Fruit fly (Drosophila melanogaster) whole organism, embryonic: ENCODE data around the gene CG33230.

Experiments used
- Asciz ChIP-seq: fragments of 200-800 bp; sonication (Bioruptor generic); optimal IDR thresholded peaks from 2 replicates; lab custom pipeline; 2017; ENCODE audit warnings: missing biosample characterization, mild to moderate bottlenecking, missing genetic modification characterization, missing genetic modification reagents
- CG10321 ChIP-seq: fragments of 200-800 bp; sonication (Bioruptor generic); IDR thresholded peaks from 2 replicates; pipeline ENCODE4 v1.3.6; 2022; ENCODE audit warnings: missing biosample characterization, missing genetic modification characterization
- CG10979 ChIP-seq: fragments of 200-800 bp; sonication (Bioruptor generic); optimal IDR thresholded peaks from 2 replicates; lab custom pipeline; 2018; ENCODE audit warnings: missing biosample characterization, mild to moderate bottlenecking, missing genetic modification characterization, moderate library complexity
- CG11695 ChIP-seq: fragments of 200-800 bp; sonication (Bioruptor generic); IDR thresholded peaks from 3 replicates; pipeline ENCODE4 v1.3.6; 2022; ENCODE audit warnings: missing biosample characterization, missing genetic modification characterization
- CG12071 ChIP-seq: fragments of 200-800 bp; sonication (Bioruptor generic); optimal IDR thresholded peaks from 3 replicates; lab custom pipeline; 2018; ENCODE audit warnings: missing biosample characterization, mild to moderate bottlenecking, missing genetic modification characterization
- CG12236 ChIP-seq: fragments of 200-800 bp; sonication (Bioruptor generic); optimal IDR thresholded peaks from 2 replicates; lab custom pipeline; 2016; ENCODE audit warnings: missing biosample characterization, missing genetic modification characterization
- CG12769 ChIP-seq: fragments of 200-800 bp; sonication (Bioruptor generic); optimal IDR thresholded peaks from 2 replicates; lab custom pipeline; 2019; ENCODE audit warnings: missing biosample characterization, mild to moderate bottlenecking, missing genetic modification characterization, moderate library complexity
- CG13123 ChIP-seq: fragments of 200-800 bp; sonication (Bioruptor generic); optimal IDR thresholded peaks from 2 replicates; lab custom pipeline; 2016; ENCODE audit warnings: missing biosample characterization, missing genetic modification characterization
- CG14050 ChIP-seq: fragments of 200-800 bp; sonication (Bioruptor generic); IDR thresholded peaks from 3 replicates; pipeline ENCODE4 v1.3.6; 2022; ENCODE audit warnings: missing biosample characterization, missing genetic modification characterization
- CG14667 ChIP-seq: fragments of 200-800 bp; sonication (Bioruptor generic); IDR thresholded peaks from 2 replicates; pipeline ENCODE4 v1.3.6; 2022; ENCODE audit warnings: missing biosample characterization, missing genetic modification characterization
- CG1529 ChIP-seq: fragments of 200-800 bp; sonication (Bioruptor generic); optimal IDR thresholded peaks from 3 replicates; lab custom pipeline; 2018; ENCODE audit warnings: missing biosample characterization, missing genetic modification characterization
- CG17359 ChIP-seq: fragments of 200-800 bp; sonication (Bioruptor generic); optimal IDR thresholded peaks from 3 replicates; lab custom pipeline; 2018; ENCODE audit warnings: missing biosample characterization, mild to moderate bottlenecking, missing genetic modification characterization, moderate library complexity
- CG1832 ChIP-seq: fragments of 200-800 bp; sonication (Bioruptor generic); optimal IDR thresholded peaks from 2 replicates; lab custom pipeline; 2017; ENCODE audit warnings: missing biosample characterization, mild to moderate bottlenecking, missing genetic modification characterization, inconsistent platforms
- CG2875 ChIP-seq: fragments of 200-800 bp; sonication (Bioruptor generic); optimal IDR thresholded peaks from 2 replicates; lab custom pipeline; 2017; ENCODE audit warnings: missing biosample characterization, mild to moderate bottlenecking, missing genetic modification characterization, missing genetic modification reagents
- CG31224 ChIP-seq: fragments of 200-800 bp; sonication (Bioruptor generic); IDR thresholded peaks from 2 replicates; pipeline ENCODE4 v1.3.6; 2022; ENCODE audit warnings: missing biosample characterization, missing genetic modification characterization
- CG31388 ChIP-seq: fragments of 200-800 bp; sonication (Bioruptor generic); optimal IDR thresholded peaks from 2 replicates; lab custom pipeline; 2016; ENCODE audit warnings: missing biosample characterization, missing genetic modification characterization
- CG3281 ChIP-seq: fragments of 200-800 bp; sonication (Bioruptor generic); optimal IDR thresholded peaks from 3 replicates; lab custom pipeline; 2017; ENCODE audit warnings: missing biosample characterization, mild to moderate bottlenecking, missing genetic modification characterization
- CG4617 ChIP-seq: fragments of 200-800 bp; sonication (Bioruptor generic); optimal IDR thresholded peaks from 3 replicates; lab custom pipeline; 2016; ENCODE audit warnings: missing biosample characterization, missing genetic modification characterization, borderline replicate concordance
- CG7786 ChIP-seq: fragments of 200-800 bp; sonication (Bioruptor generic); optimal IDR thresholded peaks from 2 replicates; lab custom pipeline; 2016; ENCODE audit warnings: missing biosample characterization, missing genetic modification characterization
- CG8359 ChIP-seq: fragments of 200-800 bp; sonication (Bioruptor generic); optimal IDR thresholded peaks from 2 replicates; lab custom pipeline; 2017; ENCODE audit warnings: missing biosample characterization, mild to moderate bottlenecking, missing genetic modification characterization, borderline replicate concordance
- CG8924 ChIP-seq: fragments of 200-800 bp; optimal IDR thresholded peaks from 3 replicates; lab custom pipeline; 2019; ENCODE audit warnings: missing biosample characterization, mild to moderate bottlenecking, missing genetic modification characterization, moderate library complexity
- H2.0 ChIP-seq: fragments of 200-800 bp; sonication (Bioruptor generic); IDR thresholded peaks from 2 replicates; pipeline ENCODE4 v1.3.6; 2022; ENCODE audit warnings: missing biosample characterization, missing genetic modification characterization
- HLH4C ChIP-seq: fragments of 200-800 bp; sonication (Bioruptor generic); IDR thresholded peaks from 3 replicates; pipeline ENCODE4 v1.3.6; 2022; ENCODE audit warnings: missing biosample characterization, missing genetic modification characterization; ENCODE audit not compliant: partially characterized antibody
- HLH54F ChIP-seq: fragments of 200-800 bp; sonication (Bioruptor generic); optimal IDR thresholded peaks from 3 replicates; lab custom pipeline; 2016; ENCODE audit warnings: missing biosample characterization, missing genetic modification characterization
- Hr3 ChIP-seq: fragments of 200-800 bp; sonication (Bioruptor generic); optimal IDR thresholded peaks from 3 replicates; lab custom pipeline; 2016; ENCODE audit warnings: missing biosample characterization, missing genetic modification characterization
- Lhr ChIP-seq: fragments of 200-800 bp; sonication (Bioruptor generic); optimal IDR thresholded peaks from 3 replicates; lab custom pipeline; 2017; ENCODE audit warnings: mild to moderate bottlenecking, missing biosample characterization, missing genetic modification reagents, missing genetic modification characterization
- NFAT ChIP-seq: fragments of 200-800 bp; sonication (Bioruptor generic); IDR thresholded peaks from 2 replicates; pipeline ENCODE4 v1.3.6; 2022; ENCODE audit warnings: missing biosample characterization, missing genetic modification characterization
- Sry-δ ChIP-seq: fragments of 200-800 bp; sonication (Bioruptor generic); optimal IDR thresholded peaks from 2 replicates; lab custom pipeline; 2016; ENCODE audit warnings: missing biosample characterization, missing genetic modification characterization
- al ChIP-seq: fragments of 200-800 bp; sonication (Bioruptor generic); IDR thresholded peaks from 2 replicates; pipeline ENCODE4 v1.3.6; 2022; ENCODE audit warnings: missing biosample characterization, missing genetic modification characterization
- ap ChIP-seq: fragments of 200-800 bp; sonication (Bioruptor generic); IDR thresholded peaks from 2 replicates; pipeline ENCODE4 v1.3.6; 2022; ENCODE audit warnings: missing biosample characterization, missing genetic modification characterization
- ato ChIP-seq: fragments of 200-800 bp; sonication (Bioruptor generic); IDR thresholded peaks from 2 replicates; pipeline ENCODE4 v1.3.6; 2022; ENCODE audit warnings: missing biosample characterization, missing genetic modification characterization; ENCODE audit not compliant: partially characterized antibody
- btn ChIP-seq: fragments of 200-800 bp; sonication (Bioruptor generic); optimal IDR thresholded peaks from 2 replicates; lab custom pipeline; 2016; ENCODE audit warnings: missing biosample characterization, missing genetic modification characterization
- croc ChIP-seq: fragments of 200-800 bp; sonication (Bioruptor generic); conservative IDR thresholded peaks from 3 replicates; pipeline ENCODE4 v1.3.6; 2022; ENCODE audit warnings: missing biosample characterization, missing genetic modification characterization
- cwo ChIP-seq: fragments of 200-800 bp; sonication (Bioruptor generic); optimal IDR thresholded peaks from 3 replicates; lab custom pipeline; 2017; ENCODE audit warnings: missing biosample characterization, missing genetic modification characterization, mild to moderate bottlenecking, moderate library complexity, missing genetic modification reagents
- danr ChIP-seq: fragments of 200-800 bp; sonication (Bioruptor generic); IDR thresholded peaks from 2 replicates; pipeline ENCODE4 v1.3.6; 2022; ENCODE audit warnings: missing biosample characterization, missing genetic modification characterization
- dati ChIP-seq: fragments of 200-800 bp; sonication (Bioruptor generic); IDR thresholded peaks from 2 replicates; pipeline ENCODE4 v1.3.6; 2022; ENCODE audit warnings: missing biosample characterization, missing genetic modification characterization
- en ChIP-seq: fragments of 200-800 bp; sonication (Bioruptor generic); optimal IDR thresholded peaks from 2 replicates; lab custom pipeline; 2016; ENCODE audit warnings: missing biosample characterization, missing genetic modification characterization
- fd102C ChIP-seq: fragments of 200-800 bp; sonication (Bioruptor generic); optimal IDR thresholded peaks from 2 replicates; lab custom pipeline; 2018; ENCODE audit warnings: missing biosample characterization, mild to moderate bottlenecking, missing genetic modification characterization, moderate library complexity
- fu2 ChIP-seq: fragments of 200-800 bp; sonication (Bioruptor generic); optimal IDR thresholded peaks from 2 replicates; lab custom pipeline; 2016; ENCODE audit warnings: missing biosample characterization, missing genetic modification characterization
- ind ChIP-seq: fragments of 200-800 bp; sonication (Bioruptor generic); optimal IDR thresholded peaks from 3 replicates; lab custom pipeline; 2016; ENCODE audit warnings: missing biosample characterization, missing genetic modification characterization
- jigr1 ChIP-seq: fragments of 200-800 bp; sonication (Bioruptor generic); IDR thresholded peaks from 3 replicates; pipeline ENCODE4 v1.3.6; 2022; ENCODE audit warnings: missing biosample characterization, missing genetic modification characterization
- jing ChIP-seq: fragments of 200-800 bp; sonication (Bioruptor generic); optimal IDR thresholded peaks from 2 replicates; lab custom pipeline; 2018; ENCODE audit warnings: missing biosample characterization, mild to moderate bottlenecking, missing genetic modification characterization
- klu ChIP-seq: fragments of 200-800 bp; sonication (Bioruptor generic); IDR thresholded peaks from 2 replicates; pipeline ENCODE4 v1.3.6; 2022; ENCODE audit warnings: missing biosample characterization, missing genetic modification characterization
- kni ChIP-seq: fragments of 200-800 bp; sonication (Bioruptor generic); optimal IDR thresholded peaks from 3 replicates; lab custom pipeline; 2017; ENCODE audit warnings: mild to moderate bottlenecking, missing biosample characterization, missing genetic modification reagents, missing genetic modification characterization
- nmo ChIP-seq: fragments of 200-800 bp; sonication (Bioruptor generic); optimal IDR thresholded peaks from 2 replicates; lab custom pipeline; 2018; ENCODE audit warnings: missing biosample characterization, mild to moderate bottlenecking, missing genetic modification characterization, moderate library complexity
- sisA ChIP-seq: fragments of 200-800 bp; sonication (Bioruptor generic); IDR thresholded peaks from 2 replicates; pipeline ENCODE4 v1.3.6; 2022; ENCODE audit warnings: missing biosample characterization, missing genetic modification characterization
- sug ChIP-seq: fragments of 200-800 bp; optimal IDR thresholded peaks from 2 replicates; lab custom pipeline; 2019; ENCODE audit warnings: missing biosample characterization, mild to moderate bottlenecking, missing genetic modification characterization, moderate library complexity
- trh ChIP-seq: fragments of 200-800 bp; sonication (Bioruptor generic); optimal IDR thresholded peaks from 2 replicates; lab custom pipeline; 2016; ENCODE audit warnings: missing biosample characterization, missing genetic modification characterization
- usp ChIP-seq: fragments of >200 bp; optimal IDR thresholded peaks from 2 replicates; lab custom pipeline; 2017; ENCODE audit warnings: missing biosample characterization, missing genetic modification characterization
- zen2 ChIP-seq: fragments of 200-800 bp; sonication (Bioruptor generic); IDR thresholded peaks from 3 replicates; pipeline ENCODE4 v1.3.6; 2022; ENCODE audit warnings: missing biosample characterization, missing genetic modification characterization; ENCODE audit not compliant: partially characterized antibody

The CG33230 gene

DNA sequence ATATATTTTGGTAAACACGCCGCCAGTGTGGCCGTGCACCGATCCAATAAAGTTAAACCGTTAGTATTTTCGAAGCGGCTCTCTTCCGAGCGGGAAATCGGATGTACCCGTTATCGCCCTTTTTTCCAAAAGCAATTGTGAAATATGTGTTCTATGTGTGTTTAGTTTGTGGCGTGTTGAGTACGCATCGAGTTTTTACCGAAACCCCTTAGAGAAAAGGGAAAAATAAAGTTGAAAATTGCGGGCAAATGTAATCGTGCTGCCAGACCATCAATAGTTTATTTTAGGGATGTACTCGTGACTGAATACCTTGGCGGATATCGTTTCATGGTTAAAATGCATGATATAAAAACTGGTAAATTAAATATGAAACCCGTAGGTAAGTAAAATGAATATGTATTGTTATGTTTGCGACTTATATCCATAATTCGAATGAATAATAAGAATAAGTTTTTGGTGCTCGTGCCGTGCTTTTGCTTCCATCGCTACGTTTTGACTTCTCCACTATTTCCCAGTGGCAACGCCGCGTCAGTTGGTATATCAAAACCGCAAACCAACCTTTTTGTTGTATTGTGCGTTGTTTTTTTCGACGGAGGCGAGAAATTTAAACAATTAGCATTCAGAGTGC is 21.1 kb downstream of the CG33230 start, which contains the start of the genes Mettl2 and Bgb (continued):
- TF ChIP-seq CG12769 (tag; lab: Kevin White, UChicago) (no peak), ap (no peak), CG31224 (GFP tag; lab: Robert Waterston, UW) (peak; percentile 72), jing (GFP tag; lab: Kevin White, UChicago) (no peak), CG12071 (GFP tag; lab: Kevin White, UChicago) (no peak), zen2 (GFP tag; lab: Robert Waterston, UW) (no peak), al (GFP tag; lab: Robert Waterston, UW) (peak; percentile 88), Hr3 (GFP tag; lab: Kevin White, UChicago) (peak; percentile 80), CG2875 (GFP tag; lab: Kevin White, UChicago) (no peak), dati (no peak), CG17359 (peak; percentile 62), CG10979 (tag; lab: Kevin White, UChicago) (peak; percentile 69), CG8924 (tag; lab: Kevin White, UChicago) (peak; percentile 60), ato (GFP tag; lab: Robert Waterston, UW) (peak; percentile 20; the same call in 1 of the 2 replicates), CG1529 (peak; percentile 6), btn (GFP tag; lab: Kevin White, UChicago) (peak; percentile 29), HLH4C (GFP tag; lab: Robert Waterston, UW) (peak; percentile 56; the same call in 2 of the 3 replicates), klu (peak; percentile 86), Asciz (GFP tag; lab: Kevin White, UChicago) (no peak), fd102C (GFP tag; lab: Kevin White, UChicago) (no peak), sug (tag; lab: Kevin White, UChicago) (peak; percentile 76), usp (GFP tag; lab: Kevin White, UChicago) (no peak), CG31388 (peak; percentile 43), CG14667 (peak; percentile 79), CG8359 (GFP tag; lab: Kevin White, UChicago) (peak; percentile 24), CG12236 (peak; percentile 20), jigr1 (peak; percentile 71; the same call in 2 of the 3 replicates), H2.0 (GFP tag; lab: Robert Waterston, UW) (peak; percentile 60), HLH54F (GFP tag; lab: Kevin White, UChicago) (peak; percentile 81), kni (GFP tag; lab: Kevin White, UChicago) (peak; percentile 25), CG13123 (GFP tag; lab: Kevin White, UChicago) (peak; percentile 50), nmo (peak; percentile 83), cwo (GFP tag; lab: Kevin White, UChicago) (peak; percentile 53), CG10321 (no peak), croc (peak; percentile 67), CG3281 (peak; percentile 63), trh (GFP tag; lab: Kevin White, UChicago) (no peak), en (peak; percentile 53), CG11695 (peak; percentile 81; the same call in 2 of the 3 replicates), CG14050 (GFP tag; lab: Robert Waterston, UW) (peak; percentile 23; the same call in 2 of the 3 replicates), danr (GFP tag; lab: Robert Waterston, UW) (peak; percentile 80), NFAT (peak; percentile 64), CG1832 (GFP tag; lab: Kevin White, UChicago) (no peak), sisA (peak; percentile 93), Lhr (no peak), Sry-δ (peak; percentile 96), CG4617 (GFP tag; lab: Kevin White, UChicago) (peak; percentile 59), fu2 (GFP tag; lab: Kevin White, UChicago) (peak; percentile 71), CG7786 (GFP tag; lab: Kevin White, UChicago) (peak; percentile 83), ind (GFP tag; lab: Kevin White, UChicago) (peak; percentile 90)
